Worm (Caenorhabditis elegans) whole organism, young adult: ENCODE data around the gene str-159.
A peak's percentile ranks its signal among the peaks of the same experiment; 100 is the strongest.

Experiments
- B0019.2 ChIP-seq: fragments of 200-800 bp; sonication (Bioruptor generic); conservative IDR thresholded peaks from 2 replicates; pipeline ENCODE4 v1.3.6; 2022; ENCODE audit warnings: missing genetic modification reagents, missing genetic modification characterization, missing compliant biosample characterization
- B0261.1 ChIP-seq: sonication (generic microtip); optimal IDR thresholded peaks from 2 replicates; lab custom pipeline; 2016; ENCODE audit warnings: mild to moderate bottlenecking, missing genetic modification characterization, moderate library complexity, missing compliant biosample characterization
- F10E7.11 ChIP-seq: sonication (generic microtip); optimal IDR thresholded peaks from 2 replicates; lab custom pipeline; 2017; ENCODE audit warnings: mild to moderate bottlenecking, missing genetic modification characterization, moderate library complexity, missing compliant biosample characterization
- F37B4.10 ChIP-seq: fragments of 200-800 bp; sonication (Bioruptor generic); IDR thresholded peaks from 2 replicates; pipeline ENCODE4 v1.3.6; 2022; ENCODE audit warnings: missing genetic modification characterization, missing compliant biosample characterization
- F39B2.1 ChIP-seq: fragments of 200-800 bp; sonication (Bioruptor generic); IDR thresholded peaks from 2 replicates; pipeline ENCODE4 v1.3.6; 2022; ENCODE audit warnings: missing genetic modification reagents, missing genetic modification characterization, missing compliant biosample characterization
- F57A8.1 ChIP-seq: fragments of 200-800 bp; sonication (Bioruptor generic); optimal IDR thresholded peaks from 2 replicates; lab custom pipeline; 2018; ENCODE audit warnings: mild to moderate bottlenecking, missing genetic modification characterization, moderate library complexity, missing compliant biosample characterization
- K11D2.4 ChIP-seq: fragments of 200-800 bp; sonication (Bioruptor generic); IDR thresholded peaks from 2 replicates; pipeline ENCODE4 v1.3.6; 2022; ENCODE audit warnings: missing genetic modification reagents, missing genetic modification characterization, missing compliant biosample characterization
- K12H6.12 ChIP-seq: fragments of 200-800 bp; sonication (Bioruptor generic); optimal IDR thresholded peaks from 2 replicates; lab custom pipeline; 2018; ENCODE audit warnings: mild to moderate bottlenecking, missing genetic modification characterization, missing compliant biosample characterization
- T26A5.8 ChIP-seq: sonication (generic microtip); optimal IDR thresholded peaks from 2 replicates; lab custom pipeline; 2016; ENCODE audit warnings: missing genetic modification characterization, missing compliant biosample characterization
- Y53F4B.3 ChIP-seq: fragments of 200-800 bp; sonication (Bioruptor generic); IDR thresholded peaks from 2 replicates; pipeline ENCODE4 v1.3.6; 2022; ENCODE audit warnings: missing genetic modification reagents, missing genetic modification characterization, missing compliant biosample characterization
- Y53G8AR.9 ChIP-seq: fragments of 200-800 bp; sonication (Bioruptor generic); conservative IDR thresholded peaks from 2 replicates; pipeline ENCODE4 v1.3.6; 2022; ENCODE audit warnings: missing genetic modification reagents, missing genetic modification characterization, missing compliant biosample characterization
- Y56A3A.18 ChIP-seq: fragments of 200-800 bp; sonication (Bioruptor generic); IDR thresholded peaks from 2 replicates; pipeline ENCODE4 v1.3.6; 2022; ENCODE audit warnings: missing genetic modification reagents, missing genetic modification characterization, missing compliant biosample characterization
- Y67H2A.10 ChIP-seq: fragments of 200-800 bp; sonication (Bioruptor generic); conservative IDR thresholded peaks from 2 replicates; pipeline ENCODE4 v1.3.6; 2022; ENCODE audit warnings: missing genetic modification reagents, missing genetic modification characterization, missing compliant biosample characterization
- Y79H2A.3 ChIP-seq: fragments of 200-800 bp; sonication (Bioruptor generic); conservative IDR thresholded peaks from 2 replicates; pipeline ENCODE4 v1.3.6; 2022; ENCODE audit warnings: missing genetic modification reagents, missing genetic modification characterization, missing compliant biosample characterization
- akir-1 ChIP-seq: fragments of 200-800 bp; sonication (Bioruptor generic); optimal IDR thresholded peaks from 2 replicates; lab custom pipeline; 2018; ENCODE audit warnings: mild to moderate bottlenecking, missing genetic modification characterization, moderate library complexity, missing compliant biosample characterization
- aptf-3 ChIP-seq: fragments of 200-800 bp; sonication (Bioruptor generic); IDR thresholded peaks from 2 replicates; pipeline ENCODE4 v1.3.6; 2022; ENCODE audit warnings: missing genetic modification characterization, missing compliant biosample characterization
- bed-1 ChIP-seq: fragments of 200-800 bp; sonication (Bioruptor generic); IDR thresholded peaks from 2 replicates; pipeline ENCODE4 v1.3.6; 2022; ENCODE audit warnings: missing genetic modification reagents, missing genetic modification characterization, missing compliant biosample characterization
- ceh-100 ChIP-seq: fragments of 200-800 bp; sonication (Bioruptor generic); IDR thresholded peaks from 2 replicates; pipeline ENCODE4 v1.3.6; 2022; ENCODE audit warnings: missing genetic modification reagents, missing genetic modification characterization, missing compliant biosample characterization
- dox-1 ChIP-seq: fragments of 200-800 bp; sonication (Bioruptor generic); IDR thresholded peaks from 2 replicates; pipeline ENCODE4 v1.3.6; 2022; ENCODE audit warnings: missing genetic modification reagents, missing genetic modification characterization, missing compliant biosample characterization
- dpff-1 ChIP-seq: sonication (generic microtip); optimal IDR thresholded peaks from 2 replicates; lab custom pipeline; 2017; ENCODE audit warnings: mild to moderate bottlenecking, missing genetic modification characterization, missing compliant biosample characterization
- dpl-1 ChIP-seq: fragments of 150-350 bp; optimal IDR thresholded peaks from 2 replicates; lab custom pipeline; 2014; ENCODE audit warnings: missing biosample characterization, missing genetic modification reagents, missing genetic modification characterization
- efl-1 ChIP-seq: fragments of 150-350 bp; optimal IDR thresholded peaks from 2 replicates; lab custom pipeline; 2014; ENCODE audit warnings: missing biosample characterization, missing genetic modification reagents, missing genetic modification characterization
- gei-17 ChIP-seq: fragments of 200-800 bp; sonication (Bioruptor generic); optimal IDR thresholded peaks from 2 replicates; lab custom pipeline; 2018; ENCODE audit warnings: mild to moderate bottlenecking, missing genetic modification characterization, missing compliant biosample characterization
- hsf-1 ChIP-seq: fragments of 200-800 bp; sonication (Bioruptor generic); IDR thresholded peaks from 2 replicates; pipeline ENCODE4 v1.3.6; 2022; ENCODE audit warnings: missing genetic modification reagents, missing genetic modification characterization, missing compliant biosample characterization
- mel-28 ChIP-seq: sonication (generic microtip); optimal IDR thresholded peaks from 2 replicates; lab custom pipeline; 2016; ENCODE audit warnings: borderline replicate concordance, mild to moderate bottlenecking, missing genetic modification characterization, missing compliant biosample characterization
- mes-4 ChIP-seq: sonication (generic microtip); optimal IDR thresholded peaks from 2 replicates; lab custom pipeline; 2016; ENCODE audit warnings: missing genotype, missing genetic modification characterization, missing compliant biosample characterization
- mxl-1 ChIP-seq: sonication (generic microtip); optimal IDR thresholded peaks from 2 replicates; lab custom pipeline; 2016; ENCODE audit warnings: missing genetic modification characterization, missing compliant biosample characterization
- nfya-2 ChIP-seq: fragments of 200-800 bp; sonication (Bioruptor generic); IDR thresholded peaks from 2 replicates; pipeline ENCODE4 v1.3.6; 2022; ENCODE audit warnings: missing genetic modification reagents, missing genetic modification characterization, missing compliant biosample characterization
- nhr-120 ChIP-seq: fragments of 200-800 bp; sonication (Bioruptor generic); IDR thresholded peaks from 2 replicates; pipeline ENCODE4 v1.3.6; 2022; ENCODE audit warnings: missing genetic modification characterization, missing compliant biosample characterization
- nhr-90 ChIP-seq: sonication (generic microtip); optimal IDR thresholded peaks from 2 replicates; lab custom pipeline; 2016; ENCODE audit warnings: missing genotype, mild to moderate bottlenecking, missing genetic modification characterization, missing compliant biosample characterization
- pbrm-1 ChIP-seq: fragments of 200-800 bp; sonication (Bioruptor generic); IDR thresholded peaks from 2 replicates; pipeline ENCODE4 v1.3.6; 2022; ENCODE audit warnings: missing genetic modification reagents, missing genetic modification characterization, missing compliant biosample characterization
- pha-4 ChIP-seq: fragments of 150-350 bp; sonication (generic microtip); optimal IDR thresholded peaks from 2 replicates; lab custom pipeline; 2014; ENCODE audit warnings: missing biosample characterization, missing genetic modification reagents, missing genetic modification characterization
- rec-8 ChIP-seq, 2 experiments: sonication (generic microtip); optimal IDR thresholded peaks; 2 replicates each; lab custom pipeline; 2016; ENCODE audit warnings: mild to moderate bottlenecking in 2 of 2, missing genetic modification characterization in 2 of 2, missing genetic modification reagents in 2 of 2, missing genotype in 2 of 2, missing biosample characterization in 1 of 2, missing compliant biosample characterization in 1 of 2, moderate library complexity in 1 of 2
- rpc-1 ChIP-seq, 2 experiments: fragments of 150-350 bp in 1 of 2; sonication (generic microtip) in 1 of 2; optimal IDR thresholded peaks; 2 replicates each; lab custom pipeline; 2014 to 2018; ENCODE audit warnings: missing biosample characterization in 1 of 2, missing genetic modification characterization in 1 of 2, missing genetic modification reagents in 1 of 2, missing genotype in 1 of 2
- snpc-4 ChIP-seq, 5 experiments: fragments of 150-350 bp in 1 of 5; sonication (generic microtip) in 4 of 5; optimal IDR thresholded peaks; 2 replicates each; lab custom pipeline; 2014 to 2018; ENCODE audit warnings: missing genetic modification characterization in 5 of 5, missing biosample characterization in 3 of 5, antibody characterized with exemption in 2 of 5, mild to moderate bottlenecking in 2 of 5, missing compliant biosample characterization in 2 of 5, missing genotype in 2 of 5, moderate library complexity in 2 of 5, missing genetic modification reagents in 1 of 5
- sptf-2 ChIP-seq: fragments of 200-800 bp; sonication (Bioruptor generic); optimal IDR thresholded peaks from 2 replicates; lab custom pipeline; 2018; ENCODE audit warnings: mild to moderate bottlenecking, missing genetic modification characterization, missing compliant biosample characterization
- tbp1 ChIP-seq: fragments of 200-800 bp; sonication (Bioruptor generic); optimal IDR thresholded peaks from 2 replicates; lab custom pipeline; 2018; ENCODE audit warnings: mild to moderate bottlenecking, missing genetic modification characterization, missing compliant biosample characterization
- unc-62 ChIP-seq: fragments of 150-350 bp; optimal IDR thresholded peaks from 2 replicates; lab custom pipeline; 2014; ENCODE audit warnings: missing biosample characterization, missing genetic modification reagents, missing genetic modification characterization
- zim-3 ChIP-seq: sonication (generic microtip); optimal IDR thresholded peaks from 2 replicates; lab custom pipeline; 2017; ENCODE audit warnings: mild to moderate bottlenecking, missing genetic modification characterization, moderate library complexity, missing compliant biosample characterization
- ztf-18 ChIP-seq: sonication (generic microtip); optimal IDR thresholded peaks from 2 replicates; lab custom pipeline; 2016; ENCODE audit warnings: missing genotype, mild to moderate bottlenecking, missing genetic modification characterization, missing compliant biosample characterization
- ztf-22 ChIP-seq: fragments of 200-800 bp; sonication (Bioruptor generic); optimal IDR thresholded peaks from 2 replicates; lab custom pipeline; 2018; ENCODE audit warnings: mild to moderate bottlenecking, missing genetic modification characterization, moderate library complexity, missing compliant biosample characterization
- ztf-26 ChIP-seq: sonication (generic microtip); optimal IDR thresholded peaks from 2 replicates; lab custom pipeline; 2017; ENCODE audit warnings: missing genetic modification characterization, missing compliant biosample characterization
- ztf-28 ChIP-seq: fragments of 200-800 bp; sonication (Bioruptor generic); IDR thresholded peaks from 2 replicates; pipeline ENCODE4 v1.3.6; 2022; ENCODE audit warnings: missing genetic modification reagents, missing genetic modification characterization, missing compliant biosample characterization
- ztf-3 ChIP-seq: fragments of 200-800 bp; sonication (Bioruptor generic); optimal IDR thresholded peaks from 2 replicates; lab custom pipeline; 2018; ENCODE audit warnings: mild to moderate bottlenecking, missing genetic modification characterization, missing compliant biosample characterization

str-159 gene

ce11 chrIV:4866599-4866998, 42.5 kb upstream of the str-159 start:
- TF ChIP-seq nfya-2 (GFP tag; lab: Robert Waterston, UW) (no peak), K12H6.12 (no peak), snpc-4 (GFP tag; optimal IDR thresholded peaks at IDR 0.05; lab: Kevin White, UChicago) (no peak), snpc-4 (tag; optimal IDR thresholded peaks at IDR 0.05; lab: Kevin White, UChicago) (peak in 1 of 4 experiments; percentile 64), rpc-1 (optimal IDR thresholded peaks at IDR 0.05; lab: Kevin White, UChicago) (no peak), rpc-1 (tag; optimal IDR thresholded peaks at IDR 0.05; lab: Kevin White, UChicago) (peak; percentile 60)

DNA sequence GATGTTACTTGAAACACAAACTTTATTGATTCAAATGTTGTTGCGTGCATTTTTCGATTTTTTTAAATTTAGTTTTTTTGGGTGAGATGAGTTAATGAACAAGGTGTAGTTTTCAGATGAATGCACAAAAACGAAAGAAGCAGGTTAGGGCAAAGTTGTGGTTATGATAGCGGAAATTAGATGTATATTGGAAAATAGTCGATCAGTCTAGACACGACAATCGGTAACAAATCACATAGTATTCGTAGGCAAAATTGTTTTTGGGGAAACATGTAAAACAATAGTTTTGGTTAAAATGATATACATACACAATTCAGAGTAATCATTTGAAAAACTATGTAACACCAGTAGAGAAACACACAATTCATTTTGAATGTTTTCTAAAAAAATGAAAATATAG, 41.5 kb upstream of the str-159 start, which contains the start of gene str-172:
Gene str-172, minus strand, starts transcription at position 101 of the 400 bp plus-strand sequence.
- no peak for TF ChIP-seq F37B4.10 (GFP tag; lab: Robert Waterston, UW)
- TF ChIP-seq pha-4, result no peak
- no peak for TF ChIP-seq ztf-26 (tag; lab: Kevin White, UChicago)
- TF ChIP-seq ztf-18 (tag; lab: Kevin White, UChicago), result no peak
- TF ChIP-seq nhr-120 (GFP tag; lab: Robert Waterston, UW), result no peak
- no peak for TF ChIP-seq ztf-28 (GFP tag; lab: Robert Waterston, UW)
- no peak for TF ChIP-seq Y56A3A.18 (GFP tag; lab: Robert Waterston, UW)
- TF ChIP-seq mxl-1 (tag; lab: Kevin White, UChicago), result no peak
- TF ChIP-seq, all 124 proteins: peak for 0

DNA sequence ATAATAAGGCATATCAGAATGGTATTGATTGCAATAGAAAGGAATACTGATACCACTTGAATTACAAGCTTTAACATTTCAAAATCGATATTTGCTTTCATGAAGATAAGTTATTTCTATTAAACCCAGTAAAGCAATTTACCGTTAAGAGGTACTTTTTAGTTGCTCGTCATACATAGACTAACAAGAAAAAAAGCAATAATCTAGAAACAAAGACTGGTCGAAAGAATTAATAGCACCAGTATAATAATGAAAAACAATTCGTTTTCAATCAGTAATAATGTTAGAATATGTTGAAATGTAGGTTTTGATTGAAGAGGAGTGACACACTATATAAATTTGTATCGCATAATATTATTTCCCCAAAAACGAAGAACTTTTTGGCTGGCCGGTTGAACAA, 38.6 kb upstream of the str-159 start, which contains the start of gene str-175:
Gene str-175, minus strand, starts transcription at position 101 of the 400 bp plus-strand sequence.
- TF ChIP-seq sptf-2 (GFP tag; lab: Kevin White, UChicago) (no peak), Y53F4B.3 (no peak), pbrm-1 (GFP tag; lab: Robert Waterston, UW) (no peak), nhr-120 (GFP tag; lab: Robert Waterston, UW) (no peak), F10E7.11 (no peak), F57A8.1 (no peak), dpl-1 (GFP tag; lab: Kevin White, UChicago) (no peak), zim-3 (tag; lab: Kevin White, UChicago) (no peak), mel-28 (tag; lab: Kevin White, UChicago) (no peak), B0261.1 (tag; lab: Kevin White, UChicago) (no peak), gei-17 (GFP tag; lab: Kevin White, UChicago) (no peak), mxl-1 (tag; lab: Kevin White, UChicago) (no peak), Y67H2A.10 (GFP tag; lab: Robert Waterston, UW) (no peak), bed-1 (no peak), aptf-3 (no peak), ztf-22 (GFP tag; lab: Kevin White, UChicago) (no peak), dpff-1 (no peak), Y56A3A.18 (GFP tag; lab: Robert Waterston, UW) (no peak), rec-8 (tag; optimal IDR thresholded peaks at IDR 0.05; lab: Kevin White, UChicago) (no peak), mes-4 (no peak)
- TF ChIP-seq, all 124 proteins: peak for 0

- no peak for TF ChIP-seq nhr-90
- TF ChIP-seq hsf-1 (GFP tag; lab: Robert Waterston, UW), result no peak
- TF ChIP-seq tbp1 (GFP tag; lab: Kevin White, UChicago), result no peak
- no peak for TF ChIP-seq Y79H2A.3 (GFP tag; lab: Robert Waterston, UW)
- TF ChIP-seq Y53F4B.3, result no peak
- TF ChIP-seq ztf-3 (GFP tag; lab: Kevin White, UChicago), result no peak
- no peak for TF ChIP-seq ceh-100 (GFP tag; lab: Robert Waterston, UW)
- TF ChIP-seq F39B2.1, result no peak
- TF ChIP-seq B0019.2 (GFP tag; lab: Robert Waterston, UW), result no peak
- no peak for TF ChIP-seq akir-1 (GFP tag; lab: Kevin White, UChicago)
- no peak for TF ChIP-seq mel-28 (tag; lab: Kevin White, UChicago)
- no peak for TF ChIP-seq Y53G8AR.9 (GFP tag; lab: Robert Waterston, UW)
- no peak for TF ChIP-seq dox-1 (GFP tag; lab: Robert Waterston, UW)
- TF ChIP-seq unc-62 (GFP tag; lab: Kevin White, UChicago), result no peak
- TF ChIP-seq K11D2.4 (GFP tag; lab: Robert Waterston, UW), result no peak
- no peak for TF ChIP-seq Y56A3A.18 (GFP tag; lab: Robert Waterston, UW)
- no peak for TF ChIP-seq nhr-120 (GFP tag; lab: Robert Waterston, UW)
- no peak for TF ChIP-seq T26A5.8 (tag; lab: Kevin White, UChicago)
- no peak for TF ChIP-seq efl-1
Observed at ce11 chrIV:4874603-4875002, 34.5 kb upstream of the str-159 start, which contains the start of gene str-174. Gene str-174 (minus strand): TSS chrIV:4874703.
